Worm (Caenorhabditis elegans): ENCODE data around the gene clec-174.

- no peak for TF ChIP-seq nhr-76 (tag; optimal IDR thresholded peaks at IDR 0.05)
- TF ChIP-seq mdt-29 (GFP tag; IDR thresholded peaks at IDR 0.05): no peak
- no peak for TF ChIP-seq zfp-3 (GFP tag; conservative IDR thresholded peaks at IDR 0.05)
- TF ChIP-seq F26F4.8 (GFP tag; conservative IDR thresholded peaks at IDR 0.05): no peak
Observed at ce11 chrIV:3979525-3979924, 38.0 kb upstream of the clec-174 start, which contains the start of gene srh-222.
